Worm (Caenorhabditis elegans) whole organism, L1 larva: Measurements from ENCODE around the gene fbxa-67.
A peak's percentile ranks its signal among the peaks of the same experiment; 100 is the strongest.

Source experiments
- C04F5.9 ChIP-seq: sonication (generic microtip); optimal IDR thresholded peaks from 2 replicates; lab custom pipeline; 2016; ENCODE audit warnings: missing genetic modification characterization, missing compliant biosample characterization
- C16A3.4 ChIP-seq: fragments of 150-350 bp; optimal IDR thresholded peaks from 2 replicates; lab custom pipeline; 2014; ENCODE audit warnings: missing biosample characterization, missing genetic modification characterization
- F16B12.6 ChIP-seq: fragments of 150-350 bp; optimal IDR thresholded peaks from 2 replicates; lab custom pipeline; 2014; ENCODE audit warnings: missing biosample characterization, missing genetic modification characterization
- alr-1 ChIP-seq: fragments of 200-800 bp; sonication (Bioruptor generic); optimal IDR thresholded peaks from 2 replicates; lab custom pipeline; 2018; ENCODE audit warnings: borderline replicate concordance, mild to moderate bottlenecking, missing genetic modification characterization, missing compliant biosample characterization
- blmp-1 ChIP-seq: fragments of 150-350 bp; optimal IDR thresholded peaks from 2 replicates; lab custom pipeline; 2014; ENCODE audit warnings: missing biosample characterization, missing genetic modification characterization
- ceh-82 ChIP-seq, 3 experiments: fragments of 150-350 bp in 1 of 3; sonication (generic microtip) in 2 of 3; optimal IDR thresholded peaks; 2 replicates each; lab custom pipeline; 2014 to 2017; ENCODE audit warnings: missing biosample characterization in 3 of 3, missing genetic modification characterization in 3 of 3
- ces-1 ChIP-seq: fragments of 150-350 bp; optimal IDR thresholded peaks from 2 replicates; lab custom pipeline; 2014; ENCODE audit warnings: missing biosample characterization, missing genetic modification reagents, missing genetic modification characterization
- dpl-1 ChIP-seq, 3 experiments: fragments of 150-350 bp in 2 of 3; sonication (generic microtip) in 1 of 3; optimal IDR thresholded peaks; 2 replicates each; lab custom pipeline; 2014 to 2017; ENCODE audit warnings: missing biosample characterization in 3 of 3, missing genetic modification characterization in 3 of 3, missing genetic modification reagents in 3 of 3
- dsc-1 ChIP-seq: sonication (generic microtip); optimal IDR thresholded peaks from 2 replicates; lab custom pipeline; 2016; ENCODE audit warnings: mild to moderate bottlenecking, missing genetic modification characterization, missing compliant biosample characterization
- efl-1 ChIP-seq, 4 experiments: fragments of 150-350 bp; optimal IDR thresholded peaks in 3 of 4; peaks in 1 of 4; 1 replicate in 1 of 4; 2 replicates in 3 of 4; lab custom pipeline; 2014; ENCODE audit warnings: missing biosample characterization in 2 of 4, missing genetic modification characterization in 2 of 4, missing genetic modification reagents in 2 of 4
- egl-27 ChIP-seq, 2 experiments: fragments of 150-350 bp in 1 of 2; sonication (generic microtip); optimal IDR thresholded peaks; 3 replicates each; lab custom pipeline; 2017 to 2018; ENCODE audit warnings: missing biosample characterization in 2 of 2, missing genetic modification characterization in 2 of 2, missing genetic modification reagents in 2 of 2
- elt-3 ChIP-seq, 6 experiments: fragments of 150-350 bp in 1 of 6; sonication (generic microtip); optimal IDR thresholded peaks; 2 replicates each; lab custom pipeline; 2017 to 2018; ENCODE audit warnings: missing biosample characterization in 6 of 6, missing genetic modification characterization in 6 of 6, inconsistent platforms in 1 of 6
- ets-5 ChIP-seq: fragments of 200-800 bp; sonication (Bioruptor generic); IDR thresholded peaks from 2 replicates; pipeline ENCODE4 v1.3.6; 2022; ENCODE audit warnings: missing genetic modification characterization, missing compliant biosample characterization
- fkh-8 ChIP-seq: sonication (generic microtip); optimal IDR thresholded peaks from 2 replicates; lab custom pipeline; 2016; ENCODE audit warnings: mild to moderate bottlenecking, missing genetic modification characterization, missing compliant biosample characterization
- fos-1 ChIP-seq: fragments of 150-350 bp; optimal IDR thresholded peaks from 2 replicates; lab custom pipeline; 2014; ENCODE audit warnings: missing biosample characterization, missing genetic modification characterization
- hlh-17 ChIP-seq: fragments of 200-800 bp; sonication (Bioruptor generic); optimal IDR thresholded peaks from 2 replicates; lab custom pipeline; 2018; ENCODE audit warnings: missing genetic modification characterization, mild to moderate bottlenecking, missing compliant biosample characterization, moderate library complexity, borderline replicate concordance
- irx-1 ChIP-seq: sonication (generic microtip); optimal IDR thresholded peaks from 2 replicates; lab custom pipeline; 2016; ENCODE audit warnings: missing genetic modification characterization, missing compliant biosample characterization
- jun-1 ChIP-seq: fragments of 150-350 bp; optimal IDR thresholded peaks from 2 replicates; lab custom pipeline; 2014; ENCODE audit warnings: missing biosample characterization, missing genetic modification reagents, missing genetic modification characterization
- lin-14 ChIP-seq: fragments of 200-800 bp; sonication (Bioruptor generic); optimal IDR thresholded peaks from 2 replicates; lab custom pipeline; 2018; ENCODE audit warnings: mild to moderate bottlenecking, missing genetic modification characterization, moderate library complexity, missing compliant biosample characterization
- lin-15B ChIP-seq: fragments of 150-350 bp; sonication (generic microtip); optimal IDR thresholded peaks from 3 replicates; lab custom pipeline; 2014; ENCODE audit warnings: missing biosample characterization, missing genetic modification characterization
- lin-35 ChIP-seq, 2 experiments: fragments of 150-350 bp; optimal IDR thresholded peaks; 2 replicates each; lab custom pipeline; 2014; ENCODE audit warnings: missing biosample characterization in 2 of 2, missing genetic modification characterization in 2 of 2, missing genetic modification reagents in 2 of 2
- lir-3 ChIP-seq: sonication (generic microtip); optimal IDR thresholded peaks from 2 replicates; lab custom pipeline; 2016; ENCODE audit warnings: mild to moderate bottlenecking, missing genetic modification characterization, moderate library complexity, missing compliant biosample characterization; ENCODE audit not compliant: poor library complexity
- lsy-2 ChIP-seq, 2 experiments: fragments of 150-350 bp; optimal IDR thresholded peaks; 2 replicates each; lab custom pipeline; 2014; ENCODE audit warnings: missing biosample characterization in 2 of 2, missing genetic modification characterization in 2 of 2
- mab-9 ChIP-seq: fragments of 200-800 bp; sonication (Bioruptor generic); IDR thresholded peaks from 2 replicates; pipeline ENCODE4 v1.3.6; 2022; ENCODE audit warnings: missing genetic modification reagents, missing genetic modification characterization, missing compliant biosample characterization
- mdl-1 ChIP-seq, 2 experiments: fragments of 150-350 bp; optimal IDR thresholded peaks; 2 replicates each; lab custom pipeline; 2014 to 2017; ENCODE audit warnings: missing biosample characterization in 2 of 2, missing genetic modification characterization in 2 of 2, inconsistent platforms in 1 of 2
- nhr-19 ChIP-seq: fragments of 200-800 bp; sonication (Bioruptor generic); conservative IDR thresholded peaks from 2 replicates; pipeline ENCODE4 v1.3.6; 2022; ENCODE audit warnings: missing genetic modification characterization, missing compliant biosample characterization
- nhr-20 ChIP-seq: sonication (generic microtip); optimal IDR thresholded peaks from 2 replicates; lab custom pipeline; 2016; ENCODE audit warnings: mild to moderate bottlenecking, missing genetic modification characterization, missing compliant biosample characterization
- nhr-237 ChIP-seq: fragments of 150-350 bp; optimal IDR thresholded peaks from 2 replicates; lab custom pipeline; 2014; ENCODE audit warnings: missing biosample characterization, missing genetic modification characterization
- nhr-76 ChIP-seq: sonication (generic microtip); optimal IDR thresholded peaks from 2 replicates; lab custom pipeline; 2017; ENCODE audit warnings: missing biosample characterization, missing genetic modification characterization
- pax-3 ChIP-seq: fragments of 200-800 bp; sonication (Bioruptor generic); optimal IDR thresholded peaks from 2 replicates; lab custom pipeline; 2018; ENCODE audit warnings: mild to moderate bottlenecking, missing genetic modification characterization, moderate library complexity, missing compliant biosample characterization
- pqm-1 ChIP-seq: sonication (generic microtip); optimal IDR thresholded peaks from 3 replicates; lab custom pipeline; 2017; ENCODE audit warnings: missing biosample characterization, missing genetic modification characterization
- rnt-1 ChIP-seq: sonication (generic microtip); optimal IDR thresholded peaks from 2 replicates; lab custom pipeline; 2016; ENCODE audit warnings: mild to moderate bottlenecking, missing genetic modification characterization, moderate library complexity, missing compliant biosample characterization
- snu-23 ChIP-seq: sonication (generic microtip); optimal IDR thresholded peaks from 2 replicates; lab custom pipeline; 2016; ENCODE audit warnings: missing genetic modification characterization, missing compliant biosample characterization
- sox-4 ChIP-seq: sonication (generic microtip); optimal IDR thresholded peaks from 2 replicates; lab custom pipeline; 2016; ENCODE audit warnings: missing genetic modification characterization, missing compliant biosample characterization
- swsn-7 ChIP-seq: sonication (generic microtip); optimal IDR thresholded peaks from 2 replicates; lab custom pipeline; 2016; ENCODE audit warnings: missing genetic modification characterization, missing compliant biosample characterization
- tbx-2 ChIP-seq: sonication (generic microtip); optimal IDR thresholded peaks from 2 replicates; lab custom pipeline; 2016; ENCODE audit warnings: missing genetic modification characterization, missing compliant biosample characterization
- unc-98 ChIP-seq: fragments of 200-800 bp; sonication (Bioruptor generic); IDR thresholded peaks from 2 replicates; pipeline ENCODE4 v1.3.6; 2022; ENCODE audit warnings: missing genetic modification characterization, missing compliant biosample characterization
- vab-15 ChIP-seq: sonication (generic microtip); optimal IDR thresholded peaks from 2 replicates; lab custom pipeline; 2017; ENCODE audit warnings: missing genotype, mild to moderate bottlenecking, missing genetic modification characterization, missing compliant biosample characterization
- xbp-1 ChIP-seq: sonication (generic microtip); optimal IDR thresholded peaks from 2 replicates; lab custom pipeline; 2016; ENCODE audit warnings: missing genetic modification characterization, missing compliant biosample characterization
- zag-1 ChIP-seq: fragments of 150-350 bp; optimal IDR thresholded peaks from 2 replicates; lab custom pipeline; 2014; ENCODE audit warnings: missing biosample characterization, missing genetic modification characterization
- ztf-11 ChIP-seq, 2 experiments: sonication (generic microtip); optimal IDR thresholded peaks; 2 replicates each; lab custom pipeline; 2016 to 2017; ENCODE audit warnings: missing genetic modification characterization in 2 of 2, missing biosample characterization in 1 of 2, missing compliant biosample characterization in 1 of 2

The fbxa-67 gene

ce11 chrIII:981960-982359 lies 31.5 kb upstream of the fbxa-67 start:
- TF ChIP-seq blmp-1 = peak; percentile 49
- TF ChIP-seq irx-1 (tag; lab: Kevin White, UChicago) = peak; percentile 27
- TF ChIP-seq efl-1 (optimal IDR thresholded peaks at IDR 0.05; lab: Kevin White, UChicago) = peak; percentile 58 to 62
- TF ChIP-seq efl-1 (GFP tag; optimal IDR thresholded peaks at IDR 0.05 in 1 of 2; lab: Kevin White, UChicago) = peak; percentile 40 to 50
- TF ChIP-seq vab-15 (tag; lab: Kevin White, UChicago) = no peak
- TF ChIP-seq tbx-2 = peak; percentile 23
- TF ChIP-seq ztf-11 (tag; optimal IDR thresholded peaks at IDR 0.05; lab: Kevin White, UChicago) = no peak
- peak; percentile 7 for TF ChIP-seq dsc-1
- TF ChIP-seq zag-1 (tag; lab: Kevin White, UChicago) = no peak
- peak; percentile 19 to 61 for TF ChIP-seq lin-35 (GFP tag; optimal IDR thresholded peaks at IDR 0.05; lab: Kevin White, UChicago)
- peak; percentile 79 for TF ChIP-seq lin-14
- TF ChIP-seq snu-23 (GFP tag; lab: Kevin White, UChicago) = peak; percentile 62
- TF ChIP-seq egl-27 (tag; optimal IDR thresholded peaks at IDR 0.05; lab: Kevin White, UChicago) = peak in 1 of 2 experiments; percentile 4
- peak; percentile 20 for TF ChIP-seq nhr-20
- no peak for TF ChIP-seq jun-1 (tag; lab: Kevin White, UChicago)
- peak; percentile 11; the same call in 1 of the 2 replicates for TF ChIP-seq nhr-19 (GFP tag; lab: Robert Waterston, UW)
- TF ChIP-seq mdl-1 (tag; optimal IDR thresholded peaks at IDR 0.05; lab: Kevin White, UChicago) = peak in 1 of 2 experiments; percentile 15
- peak; percentile 16 for TF ChIP-seq C16A3.4
- TF ChIP-seq elt-3 (tag; optimal IDR thresholded peaks at IDR 0.05; lab: Kevin White, UChicago) = peak in 2 of 6 experiments; percentile 4 to 47
- TF ChIP-seq swsn-7 (tag; lab: Kevin White, UChicago) = peak; percentile 26
- peak; percentile 20 to 64 for TF ChIP-seq lsy-2 (tag; optimal IDR thresholded peaks at IDR 0.05; lab: Kevin White, UChicago)
- no peak for TF ChIP-seq ces-1
- peak; percentile 0 to 3 (median 2) for TF ChIP-seq dpl-1 (GFP tag; optimal IDR thresholded peaks at IDR 0.05; lab: Kevin White, UChicago)
- peak; percentile 21 for TF ChIP-seq F16B12.6
- TF ChIP-seq ets-5 (GFP tag; lab: Robert Waterston, UW) = no peak
- TF ChIP-seq ceh-82 (tag; optimal IDR thresholded peaks at IDR 0.05; lab: Kevin White, UChicago) = peak; percentile 13 to 68 (median 40)
- no peak for TF ChIP-seq hlh-17 (GFP tag; lab: Kevin White, UChicago)
- peak; percentile 8 for TF ChIP-seq xbp-1 (tag; lab: Kevin White, UChicago)
- peak; percentile 60 for TF ChIP-seq rnt-1 (tag; lab: Kevin White, UChicago)

ce11 chrIII:978889-979288 lies 28.4 kb upstream of the fbxa-67 start:
- TF ChIP-seq pqm-1 = no peak
- no peak for TF ChIP-seq pax-3 (tag; lab: Kevin White, UChicago)
- no peak for TF ChIP-seq blmp-1
- TF ChIP-seq mab-9 = no peak
- no peak for TF ChIP-seq efl-1 (optimal IDR thresholded peaks at IDR 0.05; lab: Kevin White, UChicago)
- peak in 1 of 2 experiments; percentile 23 for TF ChIP-seq efl-1 (GFP tag; optimal IDR thresholded peaks at IDR 0.05 in 1 of 2; lab: Kevin White, UChicago)

- no peak for TF ChIP-seq alr-1
- no peak for TF ChIP-seq nhr-20
- TF ChIP-seq lin-15B (tag; lab: Kevin White, UChicago) = no peak
- TF ChIP-seq nhr-76 (tag; lab: Kevin White, UChicago) = no peak
- no peak for TF ChIP-seq pqm-1
- TF ChIP-seq lir-3 (tag; lab: Kevin White, UChicago) = no peak
- no peak for TF ChIP-seq ces-1
- no peak for TF ChIP-seq sox-4 (tag; lab: Kevin White, UChicago)
- TF ChIP-seq fkh-8 (tag; lab: Kevin White, UChicago) = no peak
- TF ChIP-seq C04F5.9 (tag; lab: Kevin White, UChicago) = no peak
- TF ChIP-seq pax-3 (tag; lab: Kevin White, UChicago) = no peak
- no peak for TF ChIP-seq nhr-237 (tag; lab: Kevin White, UChicago)
- no peak for TF ChIP-seq ets-5 (GFP tag; lab: Robert Waterston, UW)
- no peak for TF ChIP-seq elt-3 (tag; optimal IDR thresholded peaks at IDR 0.05; lab: Kevin White, UChicago)
- no peak for TF ChIP-seq efl-1 (optimal IDR thresholded peaks at IDR 0.05; lab: Kevin White, UChicago)
- TF ChIP-seq efl-1 (GFP tag; optimal IDR thresholded peaks at IDR 0.05 in 1 of 2; lab: Kevin White, UChicago) = no peak
- no peak for TF ChIP-seq fos-1 (tag; lab: Kevin White, UChicago)
- TF ChIP-seq unc-98 (GFP tag; lab: Robert Waterston, UW) = no peak
These were observed 20.5 kb upstream of the fbxa-67 start for ce11 chrIII:970928-971327.
